Worm (Caenorhabditis elegans) whole organism, L4/young adult: ENCODE measurements around the gene C25F9.10.

Experiments
- W03F9.2 ChIP-seq: fragments of 150-350 bp; optimal IDR thresholded peaks from 2 replicates; lab custom pipeline; 2014; ENCODE audit warnings: missing biosample characterization, missing genetic modification characterization
- dao-5 ChIP-seq: sonication (generic microtip); optimal IDR thresholded peaks from 2 replicates; lab custom pipeline; 2016; ENCODE audit warnings: missing genotype, missing genetic modification characterization, moderate library complexity, missing compliant biosample characterization
- him-1 ChIP-seq: sonication (generic microtip); optimal IDR thresholded peaks from 2 replicates; lab custom pipeline; 2016; ENCODE audit warnings: missing genotype, missing genetic modification reagents, missing genetic modification characterization, missing compliant biosample characterization

ce11 chrV:19449544-19449943 is 44.0 kb downstream of the C25F9.10 start, which contains the start of gene M04C3.5:
- no peak for TF ChIP-seq him-1 (tag; lab: Kevin White, UChicago)
- TF ChIP-seq W03F9.2 (tag; lab: Kevin White, UChicago): no peak
- no peak for TF ChIP-seq dao-5 (tag; lab: Kevin White, UChicago)
